Worm (Caenorhabditis elegans) whole organism, L4/young adult: ENCODE data around the gene C10A4.3.

Experiments used
- dao-5 ChIP-seq: sonication (generic microtip); optimal IDR thresholded peaks from 2 replicates; lab custom pipeline; 2016; ENCODE audit warnings: missing genotype, missing genetic modification characterization, moderate library complexity, missing compliant biosample characterization
- him-1 ChIP-seq: sonication (generic microtip); optimal IDR thresholded peaks from 2 replicates; lab custom pipeline; 2016; ENCODE audit warnings: missing genotype, missing genetic modification reagents, missing genetic modification characterization, missing compliant biosample characterization

DNA sequence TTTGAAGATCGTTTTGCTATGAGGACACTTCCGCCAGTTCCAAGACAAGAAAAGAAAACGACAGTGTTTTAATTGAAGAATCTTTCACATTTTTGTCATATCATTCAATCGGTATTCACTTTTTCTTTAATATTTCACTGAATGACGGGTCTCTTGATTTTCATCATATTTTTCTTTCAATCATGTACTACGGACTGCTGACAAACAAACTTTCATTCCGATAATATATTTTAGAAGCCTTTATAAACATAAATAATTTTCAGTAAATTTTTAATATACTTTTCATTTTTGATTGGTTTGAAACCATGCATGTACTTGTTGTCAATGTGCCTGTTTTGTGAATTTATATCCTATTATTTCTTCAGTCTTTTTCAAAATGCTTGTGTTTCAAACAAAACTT, 27.8 kb downstream of the C10A4.3 start, which contains the start of gene clc-5:
- TF ChIP-seq him-1: no peak
- TF ChIP-seq dao-5: no peak
